Fruit fly (Drosophila melanogaster) whole organism, wandering third instar larva: ENCODE measurements around the gene Hayan.

Experiments
- Abd-B ChIP-seq: fragments of >200 bp; optimal IDR thresholded peaks from 2 replicates; lab custom pipeline; 2017; ENCODE audit warnings: missing biosample characterization, missing genetic modification characterization
- CG9705 ChIP-seq: fragments of 200-800 bp; sonication (Bioruptor generic); optimal IDR thresholded peaks from 2 replicates; lab custom pipeline; 2018; ENCODE audit warnings: missing biosample characterization, mild to moderate bottlenecking, missing genetic modification characterization
- CrebA ChIP-seq: fragments of 200-800 bp; sonication (Bioruptor generic); optimal IDR thresholded peaks from 2 replicates; lab custom pipeline; 2016; ENCODE audit warnings: missing biosample characterization, mild to moderate bottlenecking, missing genetic modification characterization, borderline replicate concordance
- Dif ChIP-seq: fragments of 200-275, 200-300 bp; sonication (Bioruptor generic); optimal IDR thresholded peaks from 2 replicates; lab custom pipeline; 2018; ENCODE audit warnings: missing biosample characterization, missing genetic modification characterization; ENCODE audit not compliant: partially characterized antibody
- GATAd ChIP-seq: sonication (Bioruptor generic); optimal IDR thresholded peaks from 2 replicates; lab custom pipeline; 2016; ENCODE audit warnings: missing biosample characterization, missing genetic modification characterization
- HLH106 ChIP-seq: fragments of 200-800 bp; optimal IDR thresholded peaks from 3 replicates; lab custom pipeline; 2019; ENCODE audit warnings: missing biosample characterization, mild to moderate bottlenecking, missing genetic modification characterization, moderate library complexity
- Hnf4 ChIP-seq: fragments of 200-800 bp; sonication (Bioruptor generic); optimal IDR thresholded peaks from 2 replicates; lab custom pipeline; 2016; ENCODE audit warnings: missing biosample characterization, mild to moderate bottlenecking, missing genetic modification characterization
- Hr78 ChIP-seq: fragments of >200 bp; optimal IDR thresholded peaks from 2 replicates; lab custom pipeline; 2017; ENCODE audit warnings: missing biosample characterization, missing genetic modification characterization
- Hr83 ChIP-seq: fragments of 200-300 bp; sonication (Bioruptor generic); optimal IDR thresholded peaks from 2 replicates; lab custom pipeline; 2016; ENCODE audit warnings: missing biosample characterization, mild to moderate bottlenecking, missing genetic modification characterization, moderate library complexity; ENCODE audit not compliant: poor library complexity, severe bottlenecking
- Jra ChIP-seq: sonication (Bioruptor generic); optimal IDR thresholded peaks from 2 replicates; lab custom pipeline; 2016; ENCODE audit warnings: missing biosample characterization, missing genetic modification characterization
- Myc ChIP-seq: fragments of >200 bp; optimal IDR thresholded peaks from 2 replicates; lab custom pipeline; 2017
- N ChIP-seq: fragments of >200 bp; optimal IDR thresholded peaks from 2 replicates; lab custom pipeline; 2018; ENCODE audit warnings: missing biosample characterization, missing external identifiers, missing genetic modification characterization
- OdsH ChIP-seq: fragments of 200-800 bp; sonication (Bioruptor generic); optimal IDR thresholded peaks from 2 replicates; lab custom pipeline; 2016; ENCODE audit warnings: missing biosample characterization, mild to moderate bottlenecking, missing genetic modification characterization
- Rel ChIP-seq, 2 experiments: fragments of 200-800 bp; sonication (Bioruptor generic) in 1 of 2; optimal IDR thresholded peaks; 2 replicates in 1 of 2; 3 replicates in 1 of 2; lab custom pipeline; 2016 to 2019; ENCODE audit warnings: mild to moderate bottlenecking in 2 of 2, missing biosample characterization in 2 of 2, missing genetic modification characterization in 2 of 2, moderate library complexity in 1 of 2
- Sp1 ChIP-seq: fragments of 200-800 bp; sonication (Bioruptor generic); optimal IDR thresholded peaks from 3 replicates; lab custom pipeline; 2019; ENCODE audit warnings: missing biosample characterization, mild to moderate bottlenecking, missing genetic modification characterization, moderate library complexity
- br ChIP-seq: fragments of 200-800 bp; sonication (Bioruptor generic); optimal IDR thresholded peaks from 2 replicates; lab custom pipeline; 2016; ENCODE audit warnings: missing biosample characterization, missing genetic modification characterization
- brk ChIP-seq: fragments of 200-800 bp; sonication (Bioruptor generic); optimal IDR thresholded peaks from 2 replicates; lab custom pipeline; 2016; ENCODE audit warnings: missing biosample characterization, mild to moderate bottlenecking, missing genetic modification characterization
- dl ChIP-seq, 2 experiments: fragments of 175-275, 200-275 bp in 1 of 2; fragments of 200-275 bp in 1 of 2; sonication (Bioruptor generic); optimal IDR thresholded peaks; lab custom pipeline; 2018; ENCODE audit warnings: mild to moderate bottlenecking in 2 of 2, missing biosample characterization in 2 of 2, missing genetic modification characterization in 2 of 2, moderate library complexity in 2 of 2; ENCODE audit not compliant: partially characterized antibody in 2 of 2, insufficient read depth in 1 of 2
- dmrt93B ChIP-seq: fragments of 200-800 bp; sonication (Bioruptor generic); optimal IDR thresholded peaks from 2 replicates; lab custom pipeline; 2018; ENCODE audit warnings: missing biosample characterization, mild to moderate bottlenecking, missing genetic modification characterization
- ey ChIP-seq: fragments of 200-800 bp; sonication (Bioruptor generic); optimal IDR thresholded peaks from 2 replicates; lab custom pipeline; 2016; ENCODE audit warnings: missing biosample characterization, missing genetic modification characterization
- foxo ChIP-seq, 2 experiments: fragments of 200-800 bp; sonication (Bioruptor generic); optimal IDR thresholded peaks; 2 replicates in 1 of 2; 3 replicates in 1 of 2; lab custom pipeline; 2016 to 2017; ENCODE audit warnings: missing biosample characterization in 2 of 2, missing genetic modification characterization in 2 of 2
- fru ChIP-seq: fragments of 200-800 bp; sonication (Bioruptor generic); optimal IDR thresholded peaks from 3 replicates; lab custom pipeline; 2016; ENCODE audit warnings: missing biosample characterization, mild to moderate bottlenecking, missing genetic modification characterization
- h ChIP-seq: fragments of 200-800 bp; sonication (Bioruptor generic); optimal IDR thresholded peaks from 3 replicates; lab custom pipeline; 2016; ENCODE audit warnings: missing biosample characterization, mild to moderate bottlenecking, missing genetic modification characterization
- jim ChIP-seq: fragments of 175-275, 200-325 bp; sonication (Bioruptor generic); optimal IDR thresholded peaks from 2 replicates; lab custom pipeline; 2016; ENCODE audit warnings: missing biosample characterization, mild to moderate bottlenecking, missing genetic modification characterization
- lola ChIP-seq: fragments of >200 bp; optimal IDR thresholded peaks from 2 replicates; lab custom pipeline; 2017; ENCODE audit warnings: missing biosample characterization, missing genetic modification characterization
- pan ChIP-seq: fragments of >200 bp; optimal IDR thresholded peaks from 2 replicates; lab custom pipeline; 2017
- psq ChIP-seq: fragments of 200-800 bp; sonication (Bioruptor generic); optimal IDR thresholded peaks from 3 replicates; lab custom pipeline; 2017; ENCODE audit warnings: missing biosample characterization, mild to moderate bottlenecking, missing genetic modification characterization, moderate library complexity
- rgr ChIP-seq: fragments of 200-800 bp; sonication (Bioruptor generic); optimal IDR thresholded peaks from 3 replicates; lab custom pipeline; 2016; ENCODE audit warnings: missing biosample characterization, mild to moderate bottlenecking, missing genetic modification characterization
- sage ChIP-seq: fragments of 200-800 bp; sonication (Bioruptor generic); optimal IDR thresholded peaks from 2 replicates; lab custom pipeline; 2016; ENCODE audit warnings: missing biosample characterization, mild to moderate bottlenecking, missing genetic modification characterization
- sv ChIP-seq: fragments of 200-800 bp; sonication (Bioruptor generic); optimal IDR thresholded peaks from 3 replicates; lab custom pipeline; 2016; ENCODE audit warnings: missing biosample characterization, missing genetic modification characterization
- tai ChIP-seq: sonication (Bioruptor generic); optimal IDR thresholded peaks from 2 replicates; lab custom pipeline; 2016; ENCODE audit warnings: missing biosample characterization, missing genetic modification characterization
- usp ChIP-seq: fragments of >200 bp; optimal IDR thresholded peaks from 2 replicates; lab custom pipeline; 2017; ENCODE audit warnings: missing biosample characterization, missing genetic modification characterization
- woc ChIP-seq: sonication (Bioruptor generic); optimal IDR thresholded peaks from 2 replicates; lab custom pipeline; 2016; ENCODE audit warnings: missing biosample characterization, mild to moderate bottlenecking, missing genetic modification characterization

Hayan gene

dm6 chrX:18508565-18508964, 25.0 kb upstream of the Hayan start:
- no peak for TF ChIP-seq N
- TF ChIP-seq sage: no peak
- TF ChIP-seq dmrt93B: no peak
- TF ChIP-seq ey (GFP tag; lab: Kevin White, UChicago): no peak
- TF ChIP-seq tai: no peak
- no peak for TF ChIP-seq pan (lab: Kevin White, UChicago)
- no peak for TF ChIP-seq Jra (GFP tag; lab: Kevin White, UChicago)
- no peak for TF ChIP-seq Dif (GFP tag; lab: Kevin White, UChicago)
- no peak for TF ChIP-seq Hnf4 (GFP tag; lab: Kevin White, UChicago)
- TF ChIP-seq Hr83 (GFP tag; lab: Kevin White, UChicago): no peak
- TF ChIP-seq foxo (GFP tag; optimal IDR thresholded peaks at IDR 0.05; lab: Kevin White, UChicago): no peak
- no peak for TF ChIP-seq dl (GFP tag; optimal IDR thresholded peaks at IDR 0.05; lab: Kevin White, UChicago; ENCODE audit: insufficient read depth in 1 of 2, partially characterized antibody in 2 of 2)
- no peak for TF ChIP-seq jim
- TF ChIP-seq CG9705 (GFP tag; lab: Kevin White, UChicago): no peak
- no peak for TF ChIP-seq br (GFP tag; lab: Kevin White, UChicago)
- no peak for TF ChIP-seq psq
- no peak for TF ChIP-seq Myc (lab: Kevin White, UChicago)
- no peak for TF ChIP-seq brk (GFP tag; lab: Kevin White, UChicago)
- TF ChIP-seq HLH106 (tag; lab: Kevin White, UChicago): no peak

- TF ChIP-seq CrebA: no peak
- peak; percentile 3 for TF ChIP-seq Jra (GFP tag; lab: Kevin White, UChicago)
- peak; percentile 52 for TF ChIP-seq sv
- peak; percentile 64 for TF ChIP-seq h
- TF ChIP-seq br (GFP tag; lab: Kevin White, UChicago): peak; percentile 56
- TF ChIP-seq GATAd (GFP tag; lab: Kevin White, UChicago): no peak
- TF ChIP-seq ey (GFP tag; lab: Kevin White, UChicago): peak; percentile 48
- peak; percentile 17 for TF ChIP-seq psq
- peak; percentile 46 for TF ChIP-seq OdsH
- TF ChIP-seq foxo (GFP tag; optimal IDR thresholded peaks at IDR 0.05; lab: Kevin White, UChicago): peak in 1 of 2 experiments; percentile 80
- peak; percentile 74 for TF ChIP-seq fru
- TF ChIP-seq Myc (lab: Kevin White, UChicago): peak; percentile 45
- no peak for TF ChIP-seq Hr78 (GFP tag; lab: Kevin White, UChicago)
- TF ChIP-seq dl (GFP tag; optimal IDR thresholded peaks at IDR 0.05; lab: Kevin White, UChicago; ENCODE audit: insufficient read depth in 1 of 2, partially characterized antibody in 2 of 2): no peak
- TF ChIP-seq lola (GFP tag; lab: Kevin White, UChicago): no peak
- TF ChIP-seq usp (GFP tag; lab: Kevin White, UChicago): no peak
- TF ChIP-seq sage: peak; percentile 11
- peak; percentile 26 for TF ChIP-seq Sp1 (GFP tag; lab: Kevin White, UChicago)
- peak; percentile 64 for TF ChIP-seq rgr (GFP tag; lab: Kevin White, UChicago)
- no peak for TF ChIP-seq Abd-B (GFP tag; lab: Kevin White, UChicago)
- peak; percentile 17 for TF ChIP-seq HLH106 (tag; lab: Kevin White, UChicago)
- peak; percentile 56 for TF ChIP-seq Hnf4 (GFP tag; lab: Kevin White, UChicago)
- TF ChIP-seq Rel (GFP tag; optimal IDR thresholded peaks at IDR 0.05; lab: Kevin White, UChicago): no peak
- TF ChIP-seq Rel (tag; optimal IDR thresholded peaks at IDR 0.05; lab: Kevin White, UChicago): no peak
- no peak for TF ChIP-seq jim
Measured at dm6 chrX:18506639-18507528, 23.3 kb upstream of the Hayan start.

dm6 chrX:18504948-18505597, 21.5 kb upstream of the Hayan start, which contains the start of gene Wnt5:
Wnt5 (minus strand) TSS chrX:18505405.
- TF ChIP-seq CG9705 (GFP tag; lab: Kevin White, UChicago): no peak
- TF ChIP-seq psq: no peak
- peak; percentile 13 for TF ChIP-seq woc
- TF ChIP-seq dl (GFP tag; optimal IDR thresholded peaks at IDR 0.05; lab: Kevin White, UChicago; ENCODE audit: insufficient read depth in 1 of 2, partially characterized antibody in 2 of 2): peak in 1 of 2 experiments; percentile 1
- TF ChIP-seq Sp1 (GFP tag; lab: Kevin White, UChicago): peak; percentile 5
- no peak for TF ChIP-seq N
- TF ChIP-seq h: peak; percentile 8
